Fruit fly (Drosophila melanogaster): ENCODE measurements around the gene COX5A.
A peak's percentile ranks its signal among the peaks of the same experiment; 100 is the strongest.

COX5A gene

DNA sequence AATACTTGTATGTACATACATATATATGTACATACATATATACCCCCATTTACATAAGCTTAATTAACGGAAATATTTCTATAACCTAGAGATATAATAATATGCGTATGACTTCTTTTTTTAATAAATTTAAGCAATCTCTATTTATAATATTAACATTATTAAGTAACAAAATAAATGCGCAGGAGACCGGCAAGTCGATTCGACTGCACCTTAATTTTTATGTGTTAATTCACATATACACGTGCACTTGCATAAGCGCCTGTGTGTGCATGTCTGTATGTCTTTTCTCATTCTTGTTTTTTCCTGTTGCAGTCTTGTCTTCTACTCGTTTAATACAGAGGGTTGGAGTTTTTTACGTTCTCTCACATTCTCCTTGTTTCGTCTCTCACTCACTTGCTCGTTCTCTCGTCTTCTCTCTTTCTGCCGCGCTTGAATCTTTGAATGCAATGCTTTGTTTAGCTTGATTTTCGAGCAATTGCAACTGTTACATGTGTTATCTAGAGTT lies 38.9 kb upstream of the COX5A start (continued):
- TF ChIP-seq NFAT (GFP tag; IDR thresholded peaks at IDR 0.05): no peak
- TF ChIP-seq CG1602 (GFP tag; optimal IDR thresholded peaks at IDR 0.05): peak; percentile 95
- peak in 1 of 2 experiments; percentile 11 for TF ChIP-seq insv (GFP tag; optimal IDR thresholded peaks at IDR 0.05)
- no peak for TF ChIP-seq Ravus (GFP tag; IDR thresholded peaks at IDR 0.05)
- TF ChIP-seq Side (GFP tag; optimal IDR thresholded peaks at IDR 0.05): no peak
- peak in 1 of 2 experiments; percentile 92 for TF ChIP-seq Eip74EF (GFP tag; optimal IDR thresholded peaks at IDR 0.05)
- peak; percentile 65 for TF ChIP-seq CG15073 (GFP tag; optimal IDR thresholded peaks at IDR 0.05)
- TF ChIP-seq E2f2 (GFP tag; IDR thresholded peaks at IDR 0.05): peak; percentile 30; the same call in 1 of the 2 replicates
- no peak for TF ChIP-seq Opbp (GFP tag; IDR thresholded peaks at IDR 0.05; ENCODE audit: partially characterized antibody)
- peak; percentile 98 for TF ChIP-seq pros (GFP tag; optimal IDR thresholded peaks at IDR 0.05)
- TF ChIP-seq CG3407 (GFP tag; optimal IDR thresholded peaks at IDR 0.05): peak; percentile 93
- TF ChIP-seq CG9797 (GFP tag; optimal IDR thresholded peaks at IDR 0.05): peak; percentile 28
- TF ChIP-seq CG4707 (GFP tag; optimal IDR thresholded peaks at IDR 0.05): peak; percentile 81
- no peak for TF ChIP-seq CG12744 (GFP tag; optimal IDR thresholded peaks at IDR 0.05)
- TF ChIP-seq oc (tag; optimal IDR thresholded peaks at IDR 0.05): peak; percentile 94
- peak; percentile 97 for TF ChIP-seq ara (GFP tag; IDR thresholded peaks at IDR 0.05)
- peak; percentile 48 for TF ChIP-seq CG10565 (GFP tag; optimal IDR thresholded peaks at IDR 0.05)
- no peak for TF ChIP-seq zen2 (GFP tag; IDR thresholded peaks at IDR 0.05; ENCODE audit: partially characterized antibody)
- TF ChIP-seq hkb (optimal IDR thresholded peaks at IDR 0.05): no peak
- TF ChIP-seq hkb (GFP tag; IDR thresholded peaks at IDR 0.05): peak; percentile 85
- TF ChIP-seq CG34422 (GFP tag; IDR thresholded peaks at IDR 0.05): peak; percentile 90; the same call in 2 of the 3 replicates
- peak; percentile 47 for TF ChIP-seq Hmr (GFP tag; optimal IDR thresholded peaks at IDR 0.05)
- no peak for TF ChIP-seq tup (GFP tag; optimal IDR thresholded peaks at IDR 0.05)
- TF ChIP-seq Nf-YC (tag; optimal IDR thresholded peaks at IDR 0.05): peak; percentile 50
- TF ChIP-seq CG17568 (GFP tag; optimal IDR thresholded peaks at IDR 0.05): peak; percentile 76
- TF ChIP-seq Ets65A (GFP tag): peak; percentile 56
- TF ChIP-seq CG3065 (GFP tag; optimal IDR thresholded peaks at IDR 0.05): peak; percentile 88
- TF ChIP-seq Hr51 (GFP tag; optimal IDR thresholded peaks at IDR 0.05): peak; percentile 61 to 86
- no peak for TF ChIP-seq CG31365 (tag; optimal IDR thresholded peaks at IDR 0.05)
- no peak for TF ChIP-seq CkIIα-i1 (GFP tag; IDR thresholded peaks at IDR 0.05)
- TF ChIP-seq salm (tag; optimal IDR thresholded peaks at IDR 0.05): peak; percentile 88
- no peak for TF ChIP-seq gcm2 (GFP tag; optimal IDR thresholded peaks at IDR 0.05)
- TF ChIP-seq pan (optimal IDR thresholded peaks at IDR 0.05): no peak
- peak in 1 of 2 experiments; percentile 78 for TF ChIP-seq pan (GFP tag; optimal IDR thresholded peaks at IDR 0.05 in 1 of 2, IDR thresholded peaks at IDR 0.05 in 1 of 2)
- no peak for TF ChIP-seq pzg (GFP tag; optimal IDR thresholded peaks at IDR 0.05)
- TF ChIP-seq jumu (GFP tag; optimal IDR thresholded peaks at IDR 0.05): peak; percentile 21
- TF ChIP-seq CHES-1-like (GFP tag; optimal IDR thresholded peaks at IDR 0.05): no peak
- TF ChIP-seq Nf-YB (GFP tag; optimal IDR thresholded peaks at IDR 0.05): peak; percentile 80
- peak; percentile 88 for TF ChIP-seq CG6689 (GFP tag; IDR thresholded peaks at IDR 0.05)
- peak; percentile 81 for TF ChIP-seq jing (GFP tag; optimal IDR thresholded peaks at IDR 0.05)
- peak; percentile 71 for TF ChIP-seq Jarid2 (GFP tag; optimal IDR thresholded peaks at IDR 0.05)
- no peak for TF ChIP-seq Ets97D (GFP tag; optimal IDR thresholded peaks at IDR 0.05)
- peak; percentile 59; the same call in 1 of the 3 replicates for TF ChIP-seq jigr1 (GFP tag; IDR thresholded peaks at IDR 0.05)
- peak; percentile 88 for TF ChIP-seq stc (GFP tag; IDR thresholded peaks at IDR 0.05)
- TF ChIP-seq nau (GFP tag; optimal IDR thresholded peaks at IDR 0.05): peak; percentile 80
- no peak for TF ChIP-seq Dip2 (GFP tag; IDR thresholded peaks at IDR 0.05)
- TF ChIP-seq sug (tag; optimal IDR thresholded peaks at IDR 0.05): peak; percentile 52
- peak; percentile 98 for TF ChIP-seq fd96Cb (tag; optimal IDR thresholded peaks at IDR 0.05)
- no peak for TF ChIP-seq p53 (GFP tag; optimal IDR thresholded peaks at IDR 0.05)
- TF ChIP-seq HmgZ (tag; optimal IDR thresholded peaks at IDR 0.05): peak; percentile 15

All from whole organism, embryonic.